Fruit fly (Drosophila melanogaster): Measurements from ENCODE around the gene Gr64e.

Gene Gr64e

dm6 chr3L:4071561-4072049 is 39.7 kb downstream of the Gr64e start, which contains the start of gene wit (continued):
- TF ChIP-seq Asciz (GFP tag; optimal IDR thresholded peaks at IDR 0.05) (no peak), CG4617 (GFP tag; optimal IDR thresholded peaks at IDR 0.05; ENCODE audit: borderline replicate concordance) (no peak), kay (GFP tag; optimal IDR thresholded peaks at IDR 0.05) (no peak), CG8478 (optimal IDR thresholded peaks at IDR 0.05) (no peak), pan (optimal IDR thresholded peaks at IDR 0.05) (no peak), pan (GFP tag; optimal IDR thresholded peaks at IDR 0.05 in 1 of 2, IDR thresholded peaks at IDR 0.05 in 1 of 2) (peak in 1 of 2 experiments; percentile 30), CG32532 (GFP tag; IDR thresholded peaks at IDR 0.05) (peak; percentile 62; the same call in 1 of the 2 replicates), CG6791 (GFP tag; IDR thresholded peaks at IDR 0.05; ENCODE audit: partially characterized antibody) (no peak), HmgD (GFP tag; optimal IDR thresholded peaks at IDR 0.05) (no peak), lmd (GFP tag; IDR thresholded peaks at IDR 0.05) (no peak), CG16779 (GFP tag; IDR thresholded peaks at IDR 0.05) (no peak), Lim3 (GFP tag; IDR thresholded peaks at IDR 0.05) (no peak), HHEX (GFP tag; optimal IDR thresholded peaks at IDR 0.05) (no peak), jumu (GFP tag; optimal IDR thresholded peaks at IDR 0.05) (no peak), her (GFP tag; optimal IDR thresholded peaks at IDR 0.05) (peak; percentile 36), shn (GFP tag; optimal IDR thresholded peaks at IDR 0.05) (no peak), CG13894 (tag; optimal IDR thresholded peaks at IDR 0.05) (no peak), scrt (GFP tag; optimal IDR thresholded peaks at IDR 0.05) (peak; percentile 98), CG11723 (GFP tag; optimal IDR thresholded peaks at IDR 0.05) (no peak), CG31441 (GFP tag; IDR thresholded peaks at IDR 0.05) (no peak), CG11247 (GFP tag; IDR thresholded peaks at IDR 0.05) (no peak), Abd-B (GFP tag; optimal IDR thresholded peaks at IDR 0.05) (no peak), Dfd (GFP tag; optimal IDR thresholded peaks at IDR 0.05) (no peak), al (GFP tag; IDR thresholded peaks at IDR 0.05) (no peak), sqz (GFP tag; optimal IDR thresholded peaks at IDR 0.05) (peak; percentile 53), lola (GFP tag; optimal IDR thresholded peaks at IDR 0.05) (no peak), salm (tag; optimal IDR thresholded peaks at IDR 0.05) (no peak), schlank (tag; optimal IDR thresholded peaks at IDR 0.05) (no peak), Drgx (GFP tag; IDR thresholded peaks at IDR 0.05) (peak; percentile 48; the same call in 1 of the 2 replicates), rib (GFP tag; IDR thresholded peaks at IDR 0.05) (peak; percentile 56; the same call in 1 of the 2 replicates), wor (GFP tag; IDR thresholded peaks at IDR 0.05) (no peak), jing (GFP tag; optimal IDR thresholded peaks at IDR 0.05) (no peak), Ssrp (tag; optimal IDR thresholded peaks at IDR 0.05) (no peak), CoRest (tag; optimal IDR thresholded peaks at IDR 0.05) (no peak), ranshi (GFP tag; IDR thresholded peaks at IDR 0.05) (peak; percentile 11; the same call in 1 of the 2 replicates), CG14441 (GFP tag; IDR thresholded peaks at IDR 0.05) (no peak), tgo (GFP tag; IDR thresholded peaks at IDR 0.05) (0 out of 3 replicates have a peak, but pooled peaks have one; percentile 19), dpn (GFP tag; optimal IDR thresholded peaks at IDR 0.05) (no peak), gro (GFP tag; optimal IDR thresholded peaks at IDR 0.05) (peak; percentile 32), zfh1 (GFP tag; IDR thresholded peaks at IDR 0.05) (no peak), B-H1 (GFP tag; IDR thresholded peaks at IDR 0.05) (no peak; the same call in 2 of the 3 replicates), Antp (GFP tag; optimal IDR thresholded peaks at IDR 0.05) (no peak), CG4424 (GFP tag; optimal IDR thresholded peaks at IDR 0.05) (no peak), p53 (GFP tag; optimal IDR thresholded peaks at IDR 0.05) (no peak), CG9727 (GFP tag; optimal IDR thresholded peaks at IDR 0.05) (no peak), pum (GFP tag; optimal IDR thresholded peaks at IDR 0.05) (no peak), so (GFP tag; IDR thresholded peaks at IDR 0.05) (no peak; the same call in 2 of the 3 replicates), bbx (GFP tag; IDR thresholded peaks at IDR 0.05; ENCODE audit: partially characterized antibody) (peak; percentile 41; the same call in 1 of the 2 replicates), sc (optimal IDR thresholded peaks at IDR 0.05) (no peak), sc (GFP tag; optimal IDR thresholded peaks at IDR 0.05) (no peak), Sry-δ (GFP tag; optimal IDR thresholded peaks at IDR 0.05) (no peak), eyg (GFP tag; optimal IDR thresholded peaks at IDR 0.05) (peak; percentile 41)

Measured in whole organism, embryonic.